Worm (Caenorhabditis elegans) whole organism, L4 larva: ENCODE results near the gene Y75B8A.44.

Experiments
- R02D3.7 ChIP-seq: fragments of 150-350 bp; sonication (generic microtip); optimal IDR thresholded peaks from 3 replicates; lab custom pipeline; 2014; ENCODE audit warnings: missing biosample characterization, missing genetic modification characterization
- ama-1 ChIP-seq: fragments of 150-350 bp; optimal IDR thresholded peaks from 2 replicates; lab custom pipeline; 2014; ENCODE audit warnings: inconsistent platforms, mixed read lengths
- duxl-1 ChIP-seq: sonication (generic microtip); optimal IDR thresholded peaks from 2 replicates; lab custom pipeline; 2016; ENCODE audit warnings: mild to moderate bottlenecking, missing genetic modification characterization, moderate library complexity, missing compliant biosample characterization; ENCODE audit not compliant: poor library complexity
- nhr-237 ChIP-seq: sonication (generic microtip); optimal IDR thresholded peaks from 2 replicates; lab custom pipeline; 2017; ENCODE audit warnings: missing biosample characterization, missing genetic modification characterization
- zag-1 ChIP-seq: fragments of 150-350 bp; optimal IDR thresholded peaks from 2 replicates; lab custom pipeline; 2014; ENCODE audit warnings: missing biosample characterization, missing genetic modification characterization

ce11 chrIII:12194190-12194589 lies at the start of gene Y75B8A.44:
- TF ChIP-seq ama-1 (lab: Kevin White, UChicago) (no peak), nhr-237 (tag; lab: Kevin White, UChicago) (no peak), zag-1 (tag; lab: Kevin White, UChicago) (no peak), R02D3.7 (no peak), duxl-1 (tag; lab: Kevin White, UChicago) (no peak)
